Fruit fly (Drosophila melanogaster): Measurements from ENCODE around the gene Marcal1.

The Marcal1 gene

dm6 chr2L:4973731-4974415 lies 18.6 kb downstream of the Marcal1 start, which contains the start of gene mRpL28 (continued):
- peak; percentile 55 to 95 for TF ChIP-seq crp (GFP tag; optimal IDR thresholded peaks at IDR 0.05)
- TF ChIP-seq CG11093 (GFP tag; IDR thresholded peaks at IDR 0.05), result no peak
- peak; percentile 42 for TF ChIP-seq CG1603 (tag; optimal IDR thresholded peaks at IDR 0.05)
- TF ChIP-seq CG12236 (GFP tag; optimal IDR thresholded peaks at IDR 0.05), result no peak
- TF ChIP-seq CG8924 (tag; optimal IDR thresholded peaks at IDR 0.05), result no peak
- TF ChIP-seq ac (GFP tag; optimal IDR thresholded peaks at IDR 0.05), result no peak
- TF ChIP-seq jigr1 (GFP tag; IDR thresholded peaks at IDR 0.05), result no peak
- no peak for TF ChIP-seq CG7963 (GFP tag; IDR thresholded peaks at IDR 0.05; ENCODE audit: partially characterized antibody)
- TF ChIP-seq az2 (GFP tag; optimal IDR thresholded peaks at IDR 0.05), result no peak
- TF ChIP-seq CG9932 (GFP tag; IDR thresholded peaks at IDR 0.05), result peak; percentile 67
- no peak for TF ChIP-seq HHEX (GFP tag; optimal IDR thresholded peaks at IDR 0.05)
- no peak for TF ChIP-seq CG3838 (GFP tag; optimal IDR thresholded peaks at IDR 0.05)
- TF ChIP-seq sens-2 (GFP tag; IDR thresholded peaks at IDR 0.05), result no peak
- TF ChIP-seq insv (GFP tag; optimal IDR thresholded peaks at IDR 0.05), result no peak
- TF ChIP-seq CG16815 (GFP tag; optimal IDR thresholded peaks at IDR 0.05), result no peak
- TF ChIP-seq Hr51 (GFP tag; optimal IDR thresholded peaks at IDR 0.05), result no peak
- no peak for TF ChIP-seq dysf (GFP tag; IDR thresholded peaks at IDR 0.05)
- no peak for TF ChIP-seq run (tag; optimal IDR thresholded peaks at IDR 0.05)
- TF ChIP-seq sug (tag; optimal IDR thresholded peaks at IDR 0.05), result peak; percentile 48
- TF ChIP-seq CG8359 (GFP tag; optimal IDR thresholded peaks at IDR 0.05; ENCODE audit: borderline replicate concordance), result no peak
- TF ChIP-seq Jarid2 (GFP tag; optimal IDR thresholded peaks at IDR 0.05), result no peak
- peak; percentile 92 for TF ChIP-seq stwl (tag; optimal IDR thresholded peaks at IDR 0.05)
- TF ChIP-seq tup (GFP tag; optimal IDR thresholded peaks at IDR 0.05), result no peak
- no peak for TF ChIP-seq ash1 (GFP tag; optimal IDR thresholded peaks at IDR 0.05)
- TF ChIP-seq CG18262 (tag; optimal IDR thresholded peaks at IDR 0.05), result no peak
- no peak for TF ChIP-seq NFAT (GFP tag; IDR thresholded peaks at IDR 0.05)
- TF ChIP-seq eyg (GFP tag; optimal IDR thresholded peaks at IDR 0.05), result no peak
- TF ChIP-seq CG11247 (GFP tag; IDR thresholded peaks at IDR 0.05), result no peak
- TF ChIP-seq ranshi (GFP tag; IDR thresholded peaks at IDR 0.05), result no peak
- peak; percentile 21; the same call in 1 of the 3 replicates for TF ChIP-seq Doc3 (GFP tag; IDR thresholded peaks at IDR 0.05; ENCODE audit: partially characterized antibody)
- TF ChIP-seq CG10321 (GFP tag; IDR thresholded peaks at IDR 0.05), result no peak
- no peak for TF ChIP-seq ham (GFP tag; IDR thresholded peaks at IDR 0.05)
- no peak for TF ChIP-seq CG10366 (GFP tag; IDR thresholded peaks at IDR 0.05)
- no peak for TF ChIP-seq Hr3 (GFP tag; optimal IDR thresholded peaks at IDR 0.05)
- no peak for TF ChIP-seq CG6272 (GFP tag; IDR thresholded peaks at IDR 0.05)
- TF ChIP-seq chinmo (GFP tag; IDR thresholded peaks at IDR 0.05; ENCODE audit: partially characterized antibody), result no peak
- no peak for TF ChIP-seq CG7372 (GFP tag; IDR thresholded peaks at IDR 0.05)
- peak; percentile 19 for TF ChIP-seq CG34376 (GFP tag; optimal IDR thresholded peaks at IDR 0.05)
- no peak for TF ChIP-seq CG14050 (GFP tag; IDR thresholded peaks at IDR 0.05)
- TF ChIP-seq sqz (GFP tag; optimal IDR thresholded peaks at IDR 0.05), result no peak
- peak; percentile 58 for TF ChIP-seq CG12659 (GFP tag; optimal IDR thresholded peaks at IDR 0.05)
- TF ChIP-seq CG11398 (GFP tag; optimal IDR thresholded peaks at IDR 0.05), result no peak
- TF ChIP-seq Hmr (GFP tag; optimal IDR thresholded peaks at IDR 0.05), result no peak
- TF ChIP-seq CG33213 (GFP tag; optimal IDR thresholded peaks at IDR 0.05), result no peak
- no peak for TF ChIP-seq ATbp (GFP tag; optimal IDR thresholded peaks at IDR 0.05)
- TF ChIP-seq E2f1 (GFP tag; IDR thresholded peaks at IDR 0.05), result no peak
- TF ChIP-seq CG16779 (GFP tag; IDR thresholded peaks at IDR 0.05), result no peak
- no peak for TF ChIP-seq CG33557 (GFP tag; optimal IDR thresholded peaks at IDR 0.05)
- TF ChIP-seq HmgZ (tag; optimal IDR thresholded peaks at IDR 0.05), result peak; percentile 57
- no peak for TF ChIP-seq mld (GFP tag; IDR thresholded peaks at IDR 0.05; ENCODE audit: partially characterized antibody)

Data from whole organism, embryonic.